Worm (Caenorhabditis elegans): Measurements from ENCODE around the gene gem-1.

Gene gem-1

DNA sequence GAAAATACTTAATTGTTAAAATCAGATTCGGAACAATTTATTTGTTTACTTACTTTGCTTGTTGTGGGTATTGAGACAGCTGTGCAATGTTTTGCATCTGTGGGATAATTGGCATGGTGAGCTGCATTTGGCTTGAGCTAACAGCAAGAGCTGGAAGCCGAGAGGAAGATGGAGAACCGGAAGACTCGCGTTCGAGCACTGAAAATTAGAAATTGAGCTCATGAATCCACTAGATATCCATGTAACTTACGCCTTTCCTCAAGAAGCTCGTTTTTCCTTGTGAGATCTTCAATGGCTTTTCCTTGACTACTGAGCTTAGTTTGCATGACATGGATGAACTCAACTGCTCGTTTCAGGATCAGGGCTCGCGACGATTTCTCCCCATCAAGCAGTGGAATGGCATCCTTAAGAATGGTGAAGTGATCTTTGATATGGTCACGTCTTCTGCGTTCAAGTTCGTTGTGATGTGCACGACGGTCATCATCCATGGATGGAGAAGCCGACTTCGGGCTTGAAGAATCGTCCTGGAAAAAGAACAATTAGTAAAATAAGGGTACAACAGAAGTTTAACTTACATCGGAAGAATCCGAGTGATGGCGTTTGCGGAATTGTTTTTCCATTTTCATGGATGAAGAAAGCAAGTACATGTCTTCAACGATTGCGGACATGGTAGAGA, 26.5 kb downstream of the gem-1 start:
- TF ChIP-seq flh-1 (GFP tag; optimal IDR thresholded peaks at IDR 0.05) = no peak
- no peak for TF ChIP-seq nhr-2 (tag; optimal IDR thresholded peaks at IDR 0.05)
- no peak for TF ChIP-seq nhr-237 (tag; optimal IDR thresholded peaks at IDR 0.05)
- no peak for TF ChIP-seq pha-4 (tag; optimal IDR thresholded peaks at IDR 0.05)
- no peak for TF ChIP-seq mep-1 (tag; optimal IDR thresholded peaks at IDR 0.05)
- no peak for TF ChIP-seq snpc-4 (tag; optimal IDR thresholded peaks at IDR 0.05)
- no peak for TF ChIP-seq drap-1 (GFP tag; optimal IDR thresholded peaks at IDR 0.05)
- TF ChIP-seq mls-2 (tag; optimal IDR thresholded peaks at IDR 0.05) = no peak

DNA sequence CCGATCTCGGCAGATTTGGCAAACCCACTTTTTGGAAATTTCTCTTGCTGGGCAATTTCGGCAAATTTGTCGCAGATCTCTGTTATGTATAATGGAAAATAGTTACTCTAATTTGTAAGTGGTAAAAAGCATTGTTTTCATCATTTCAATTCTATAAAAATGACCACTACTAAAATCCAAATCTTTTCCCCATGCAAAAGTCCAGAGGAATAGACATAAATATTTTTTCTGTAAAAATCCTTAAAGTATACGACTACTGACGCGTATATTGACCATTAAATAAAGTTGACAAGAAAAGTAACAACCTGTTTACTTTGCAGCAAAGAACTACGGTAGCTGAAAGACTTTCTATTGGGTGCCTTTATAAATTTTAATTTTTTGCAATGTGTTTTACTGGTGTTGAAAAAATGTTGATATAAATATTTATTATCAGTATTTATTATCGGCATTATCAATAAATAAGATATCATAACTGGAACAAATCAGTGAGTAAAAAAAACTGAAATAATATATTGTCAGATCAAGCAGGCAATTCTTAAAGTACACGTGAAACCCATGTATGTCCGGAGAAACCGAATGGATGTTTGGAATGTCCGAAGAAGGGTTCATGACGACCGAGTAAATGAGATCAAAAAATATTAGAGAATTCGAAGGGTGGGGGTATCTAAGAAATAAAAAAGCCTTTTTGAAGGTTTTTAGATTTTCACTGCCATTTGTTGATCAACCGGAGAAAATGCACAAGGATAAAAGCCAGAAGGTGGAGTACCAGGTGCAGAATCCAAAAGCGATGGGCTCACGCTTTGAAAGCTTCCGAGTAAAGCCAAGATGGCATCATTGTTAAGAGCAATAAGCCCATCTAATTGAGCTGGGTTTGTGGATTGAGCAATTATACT, 27.3 kb downstream of the gem-1 start:
- TF ChIP-seq mls-2 (tag; optimal IDR thresholded peaks at IDR 0.05) (no peak), hlh-1 (tag; optimal IDR thresholded peaks at IDR 0.05) (no peak), lin-32 (GFP tag; optimal IDR thresholded peaks at IDR 0.05) (no peak), nhr-2 (tag; optimal IDR thresholded peaks at IDR 0.05) (no peak), unc-39 (tag; optimal IDR thresholded peaks at IDR 0.05) (no peak), ces-1 (GFP tag; optimal IDR thresholded peaks at IDR 0.05) (no peak), zip-8 (tag; optimal IDR thresholded peaks at IDR 0.05) (no peak), ham-2 (GFP tag; optimal IDR thresholded peaks at IDR 0.05) (no peak), nhr-28 (tag; optimal IDR thresholded peaks at IDR 0.05) (no peak), unc-120 (tag; optimal IDR thresholded peaks at IDR 0.05; ENCODE audit: poor library complexity, severe bottlenecking) (no peak), lsy-2 (tag; optimal IDR thresholded peaks at IDR 0.05) (no peak), drap-1 (GFP tag; optimal IDR thresholded peaks at IDR 0.05) (no peak), nhr-237 (tag; optimal IDR thresholded peaks at IDR 0.05) (no peak), ceh-83 (GFP tag; optimal IDR thresholded peaks at IDR 0.05) (no peak), flh-1 (GFP tag; optimal IDR thresholded peaks at IDR 0.05) (no peak), M03D4.4 (tag; optimal IDR thresholded peaks at IDR 0.05) (no peak), nhr-12 (tag; optimal IDR thresholded peaks at IDR 0.05) (no peak), elt-3 (tag; optimal IDR thresholded peaks at IDR 0.05) (no peak), mep-1 (tag; optimal IDR thresholded peaks at IDR 0.05) (no peak)

DNA sequence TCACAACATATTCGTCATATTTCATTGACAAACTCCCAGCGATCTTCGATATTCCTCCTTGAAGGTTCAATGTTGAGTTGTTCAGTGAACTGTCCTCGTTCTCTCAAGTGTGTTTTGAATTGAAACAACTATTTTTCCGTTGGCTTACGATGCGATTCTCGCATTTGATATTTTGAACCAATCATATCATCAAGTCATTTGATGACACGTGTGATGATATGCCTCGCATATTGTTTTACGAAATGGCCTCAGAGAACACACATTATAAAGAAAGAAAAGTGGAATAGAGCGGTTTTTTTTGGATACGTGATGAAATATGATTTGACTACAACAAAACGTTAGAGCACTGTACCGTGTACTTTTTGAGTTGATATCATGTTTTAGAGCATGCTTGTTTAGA, 28.4 kb downstream of the gem-1 start:
- TF ChIP-seq hlh-1 (tag; optimal IDR thresholded peaks at IDR 0.05) = no peak
- no peak for TF ChIP-seq nhr-237 (tag; optimal IDR thresholded peaks at IDR 0.05)
- no peak for TF ChIP-seq nhr-12 (tag; optimal IDR thresholded peaks at IDR 0.05)
- no peak for TF ChIP-seq ceh-43 (GFP tag; optimal IDR thresholded peaks at IDR 0.05)
- no peak for TF ChIP-seq ceh-39 (tag; optimal IDR thresholded peaks at IDR 0.05)
- no peak for TF ChIP-seq lin-32 (GFP tag; optimal IDR thresholded peaks at IDR 0.05)
- no peak for TF ChIP-seq pha-4 (tag; optimal IDR thresholded peaks at IDR 0.05)
- no peak for TF ChIP-seq nhr-28 (tag; optimal IDR thresholded peaks at IDR 0.05)
- no peak for TF ChIP-seq drap-1 (GFP tag; optimal IDR thresholded peaks at IDR 0.05)
- TF ChIP-seq bed-3 (GFP tag; optimal IDR thresholded peaks at IDR 0.05) = no peak
- TF ChIP-seq snpc-4 (tag; optimal IDR thresholded peaks at IDR 0.05) = no peak
- no peak for TF ChIP-seq unc-39 (tag; optimal IDR thresholded peaks at IDR 0.05)
- TF ChIP-seq nhr-2 (tag; optimal IDR thresholded peaks at IDR 0.05) = no peak
- TF ChIP-seq flh-1 (GFP tag; optimal IDR thresholded peaks at IDR 0.05) = no peak
- no peak for TF ChIP-seq mls-2 (tag; optimal IDR thresholded peaks at IDR 0.05)
- no peak for TF ChIP-seq unc-62 (GFP tag; optimal IDR thresholded peaks at IDR 0.05)
- no peak for TF ChIP-seq nhr-76 (tag; optimal IDR thresholded peaks at IDR 0.05)

DNA sequence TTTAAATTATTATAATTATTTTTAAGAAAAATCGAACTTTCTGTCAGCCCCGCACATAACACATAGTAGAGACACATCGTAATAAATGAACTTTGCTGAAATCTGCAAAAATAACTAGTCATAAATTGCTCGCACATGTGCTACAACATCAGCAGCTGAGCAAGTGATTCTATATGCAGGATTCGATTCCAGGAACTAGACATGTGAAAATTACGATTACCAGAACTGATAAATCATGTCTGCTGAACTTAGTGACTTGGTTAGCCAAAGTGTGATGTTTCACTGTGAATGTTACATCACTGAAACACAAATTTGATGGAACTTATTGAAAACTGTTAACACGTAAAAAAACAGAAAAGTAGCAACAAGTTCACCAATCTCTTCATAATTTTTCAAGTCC, 29.5 kb downstream of the gem-1 start:
- TF ChIP-seq unc-39 (tag; optimal IDR thresholded peaks at IDR 0.05) (no peak), ceh-39 (tag; optimal IDR thresholded peaks at IDR 0.05) (no peak), nhr-76 (tag; optimal IDR thresholded peaks at IDR 0.05) (no peak), ceh-83 (GFP tag; optimal IDR thresholded peaks at IDR 0.05) (no peak), drap-1 (GFP tag; optimal IDR thresholded peaks at IDR 0.05) (no peak), elt-1 (tag; optimal IDR thresholded peaks at IDR 0.05; ENCODE audit: borderline replicate concordance, insufficient read depth) (no peak), snpc-4 (tag; optimal IDR thresholded peaks at IDR 0.05) (no peak), sptf-1 (tag; optimal IDR thresholded peaks at IDR 0.05) (no peak), hlh-1 (tag; optimal IDR thresholded peaks at IDR 0.05) (no peak), pha-4 (tag; optimal IDR thresholded peaks at IDR 0.05) (no peak), lsy-2 (tag; optimal IDR thresholded peaks at IDR 0.05) (no peak), nhr-28 (tag; optimal IDR thresholded peaks at IDR 0.05) (no peak), bed-3 (GFP tag; optimal IDR thresholded peaks at IDR 0.05) (no peak), ceh-43 (GFP tag; optimal IDR thresholded peaks at IDR 0.05) (no peak), ham-2 (GFP tag; optimal IDR thresholded peaks at IDR 0.05) (no peak), mep-1 (tag; optimal IDR thresholded peaks at IDR 0.05) (no peak), zip-8 (tag; optimal IDR thresholded peaks at IDR 0.05) (no peak), nhr-12 (tag; optimal IDR thresholded peaks at IDR 0.05) (no peak), nhr-2 (tag; optimal IDR thresholded peaks at IDR 0.05) (no peak)

Measured in whole organism, mixed stage, embryonic.